Fruit fly (Drosophila melanogaster) whole organism, prepupa: ENCODE results near the gene CG17097.

Experiments used
- CG11762 ChIP-seq: fragments of 200-800 bp; sonication (Bioruptor generic); optimal IDR thresholded peaks from 3 replicates; lab custom pipeline; 2016; ENCODE audit warnings: missing biosample characterization, missing genetic modification characterization; ENCODE audit not compliant: insufficient read depth
- CG31627 ChIP-seq: fragments of 200-800 bp; sonication (Bioruptor generic); optimal IDR thresholded peaks from 3 replicates; lab custom pipeline; 2016; ENCODE audit warnings: missing biosample characterization, missing genetic modification characterization
- CG6276 ChIP-seq: fragments of 200-800 bp; sonication (Bioruptor generic); optimal IDR thresholded peaks from 2 replicates; lab custom pipeline; 2017; ENCODE audit warnings: missing biosample characterization, mild to moderate bottlenecking, missing genetic modification characterization
- CG8119 ChIP-seq: fragments of 200-800 bp; sonication (Bioruptor generic); IDR thresholded peaks from 3 replicates; pipeline ENCODE4 v1.3.6; 2022; ENCODE audit warnings: missing biosample characterization, missing genetic modification characterization
- Eip75B ChIP-seq: fragments of 200-800 bp; sonication (Bioruptor generic); optimal IDR thresholded peaks from 3 replicates; lab custom pipeline; 2016; ENCODE audit warnings: missing biosample characterization, missing genetic modification characterization
- Gug ChIP-seq: fragments of 200-800 bp; sonication (Bioruptor generic); IDR thresholded peaks from 2 replicates; pipeline ENCODE4 v1.3.6; 2022; ENCODE audit warnings: missing biosample characterization, missing genetic modification characterization
- Lpt ChIP-seq: fragments of 200-800 bp; sonication (Bioruptor generic); optimal IDR thresholded peaks from 3 replicates; lab custom pipeline; 2016; ENCODE audit warnings: missing biosample characterization, missing genetic modification characterization
- Sox102F ChIP-seq: fragments of 200-800 bp; sonication (Bioruptor generic); optimal IDR thresholded peaks from 2 replicates; lab custom pipeline; 2016; ENCODE audit warnings: missing biosample characterization, mild to moderate bottlenecking, missing genetic modification characterization
- achi ChIP-seq: fragments of 200-800 bp; sonication (Bioruptor generic); optimal IDR thresholded peaks from 3 replicates; lab custom pipeline; 2016; ENCODE audit warnings: missing biosample characterization, missing genetic modification characterization
- net ChIP-seq: fragments of 200-800 bp; sonication (Bioruptor generic); optimal IDR thresholded peaks from 3 replicates; lab custom pipeline; 2016; ENCODE audit warnings: missing biosample characterization, missing genetic modification characterization
- ss ChIP-seq, 2 experiments: fragments of 200-800 bp; sonication (Bioruptor generic); optimal IDR thresholded peaks; 2 replicates in 1 of 2; 3 replicates in 1 of 2; lab custom pipeline; 2017 to 2018; ENCODE audit warnings: mild to moderate bottlenecking in 2 of 2, missing biosample characterization in 2 of 2, missing genetic modification characterization in 2 of 2, moderate library complexity in 1 of 2

DNA sequence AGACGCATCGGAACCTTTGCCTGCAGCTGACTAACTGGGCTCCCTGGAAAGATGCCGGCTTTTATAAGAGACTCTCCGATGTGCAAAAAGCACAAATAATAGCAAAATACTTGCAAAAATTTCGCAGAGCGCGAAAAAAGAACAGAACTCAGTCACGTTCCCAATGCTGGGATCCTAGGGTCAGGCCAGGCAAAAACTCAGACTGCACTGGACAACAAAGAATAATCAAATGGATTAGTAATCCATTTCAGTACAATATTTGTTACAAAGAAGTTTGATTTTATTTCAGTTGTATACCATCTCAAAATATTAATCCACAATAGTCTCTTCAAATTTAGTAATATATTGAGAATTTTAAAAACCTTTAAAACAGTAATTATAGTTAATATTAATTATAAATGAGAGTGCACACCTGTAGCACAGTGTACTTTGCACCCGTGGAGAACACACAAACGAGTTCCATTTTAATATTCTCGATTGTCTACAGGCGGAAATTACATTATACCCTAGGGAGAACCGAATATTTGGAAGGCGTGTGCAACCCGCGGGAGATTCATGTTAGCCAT is 47.9 kb downstream of the CG17097 start, which contains the start of gene CG17108:
- TF ChIP-seq achi (GFP tag; lab: Kevin White, UChicago) (no peak), CG6276 (no peak), Sox102F (GFP tag; lab: Kevin White, UChicago) (no peak), CG11762 (GFP tag; lab: Kevin White, UChicago) (no peak), Lpt (GFP tag; lab: Kevin White, UChicago) (no peak), ss (GFP tag; optimal IDR thresholded peaks at IDR 0.05; lab: Kevin White, UChicago) (peak in 1 of 2 experiments; percentile 22), CG31627 (GFP tag; lab: Kevin White, UChicago) (no peak), net (no peak), Gug (no peak), Eip75B (GFP tag; lab: Kevin White, UChicago) (no peak), CG8119 (GFP tag; lab: Robert Waterston, UW) (no peak)
